Worm (Caenorhabditis elegans) whole organism, young adult: ENCODE measurements around the gene F32E10.8.

ENCODE experiments used
- B0019.2 ChIP-seq: fragments of 200-800 bp; sonication (Bioruptor generic); conservative IDR thresholded peaks from 2 replicates; pipeline ENCODE4 v1.3.6; 2022; ENCODE audit warnings: missing genetic modification reagents, missing genetic modification characterization, missing compliant biosample characterization
- F39B2.1 ChIP-seq: fragments of 200-800 bp; sonication (Bioruptor generic); IDR thresholded peaks from 2 replicates; pipeline ENCODE4 v1.3.6; 2022; ENCODE audit warnings: missing genetic modification reagents, missing genetic modification characterization, missing compliant biosample characterization
- F49E8.2 ChIP-seq: sonication (generic microtip); optimal IDR thresholded peaks from 3 replicates; lab custom pipeline; 2017; ENCODE audit warnings: missing genetic modification characterization, mild to moderate bottlenecking, missing compliant biosample characterization, antibody characterized with exemption, moderate library complexity; ENCODE audit not compliant: insufficient read depth
- F55B11.4 ChIP-seq: sonication (generic microtip); optimal IDR thresholded peaks from 2 replicates; lab custom pipeline; 2016; ENCODE audit warnings: missing compliant biosample characterization, missing genetic modification characterization, borderline replicate concordance; ENCODE audit not compliant: insufficient read depth
- K11D2.4 ChIP-seq: fragments of 200-800 bp; sonication (Bioruptor generic); IDR thresholded peaks from 2 replicates; pipeline ENCODE4 v1.3.6; 2022; ENCODE audit warnings: missing genetic modification reagents, missing genetic modification characterization, missing compliant biosample characterization
- T07F8.4 ChIP-seq: sonication (generic microtip); optimal IDR thresholded peaks from 2 replicates; lab custom pipeline; 2016; ENCODE audit warnings: mild to moderate bottlenecking, missing genetic modification characterization, moderate library complexity, missing compliant biosample characterization
- Y53F4B.3 ChIP-seq: fragments of 200-800 bp; sonication (Bioruptor generic); IDR thresholded peaks from 2 replicates; pipeline ENCODE4 v1.3.6; 2022; ENCODE audit warnings: missing genetic modification reagents, missing genetic modification characterization, missing compliant biosample characterization
- ZK185.1 ChIP-seq: sonication (generic microtip); optimal IDR thresholded peaks from 2 replicates; lab custom pipeline; 2016; ENCODE audit warnings: mild to moderate bottlenecking, missing genetic modification characterization, missing compliant biosample characterization; ENCODE audit not compliant: poor library complexity, severe bottlenecking
- akir-1 ChIP-seq: fragments of 200-800 bp; sonication (Bioruptor generic); optimal IDR thresholded peaks from 2 replicates; lab custom pipeline; 2018; ENCODE audit warnings: mild to moderate bottlenecking, missing genetic modification characterization, moderate library complexity, missing compliant biosample characterization
- ama-1 ChIP-seq, 3 experiments: fragments of 150-350 bp in 1 of 3; sonication (generic microtip) in 2 of 3; optimal IDR thresholded peaks; 2 replicates each; lab custom pipeline; 2014 to 2018; ENCODE audit warnings: missing biosample characterization in 2 of 3, missing genetic modification characterization in 2 of 3, missing genetic modification reagents in 2 of 3
- aptf-3 ChIP-seq: fragments of 200-800 bp; sonication (Bioruptor generic); IDR thresholded peaks from 2 replicates; pipeline ENCODE4 v1.3.6; 2022; ENCODE audit warnings: missing genetic modification characterization, missing compliant biosample characterization
- attf-3 ChIP-seq: fragments of 200-800 bp; sonication (Bioruptor generic); conservative IDR thresholded peaks from 2 replicates; pipeline ENCODE4 v1.3.6; 2022; ENCODE audit warnings: missing genetic modification reagents, missing genetic modification characterization, missing compliant biosample characterization
- bed-1 ChIP-seq: fragments of 200-800 bp; sonication (Bioruptor generic); IDR thresholded peaks from 2 replicates; pipeline ENCODE4 v1.3.6; 2022; ENCODE audit warnings: missing genetic modification reagents, missing genetic modification characterization, missing compliant biosample characterization
- ccch-3 ChIP-seq: fragments of 200-800 bp; sonication (Bioruptor generic); optimal IDR thresholded peaks from 2 replicates; lab custom pipeline; 2018; ENCODE audit warnings: mild to moderate bottlenecking, missing genetic modification characterization, missing compliant biosample characterization
- cebp-2 ChIP-seq: fragments of 200-800 bp; sonication (Bioruptor generic); IDR thresholded peaks from 2 replicates; pipeline ENCODE4 v1.3.6; 2022; ENCODE audit warnings: missing genetic modification characterization, missing compliant biosample characterization
- chd-7 ChIP-seq: sonication (generic microtip); optimal IDR thresholded peaks from 2 replicates; lab custom pipeline; 2016; ENCODE audit warnings: mild to moderate bottlenecking, missing genetic modification characterization, moderate library complexity, missing compliant biosample characterization
- die-1 ChIP-seq: sonication (generic microtip); optimal IDR thresholded peaks from 2 replicates; lab custom pipeline; 2016; ENCODE audit warnings: missing genotype, mild to moderate bottlenecking, missing genetic modification characterization, missing compliant biosample characterization
- dox-1 ChIP-seq: fragments of 200-800 bp; sonication (Bioruptor generic); IDR thresholded peaks from 2 replicates; pipeline ENCODE4 v1.3.6; 2022; ENCODE audit warnings: missing genetic modification reagents, missing genetic modification characterization, missing compliant biosample characterization
- dpl-1 ChIP-seq: fragments of 150-350 bp; optimal IDR thresholded peaks from 2 replicates; lab custom pipeline; 2014; ENCODE audit warnings: missing biosample characterization, missing genetic modification reagents, missing genetic modification characterization
- egl-44 ChIP-seq: fragments of 200-800 bp; sonication (Bioruptor generic); IDR thresholded peaks from 2 replicates; pipeline ENCODE4 v1.3.6; 2022; ENCODE audit warnings: missing genetic modification reagents, missing genetic modification characterization, missing compliant biosample characterization
- ekl-4 ChIP-seq: fragments of 200-800 bp; sonication (Bioruptor generic); IDR thresholded peaks from 2 replicates; pipeline ENCODE4 v1.3.6; 2022; ENCODE audit warnings: missing genetic modification reagents, missing genetic modification characterization, missing compliant biosample characterization
- him-1 ChIP-seq: sonication (generic microtip); optimal IDR thresholded peaks from 2 replicates; lab custom pipeline; 2016; ENCODE audit warnings: missing genotype, missing genetic modification reagents, missing genetic modification characterization, missing compliant biosample characterization
- hrde-1 ChIP-seq: sonication (generic microtip); optimal IDR thresholded peaks from 2 replicates; lab custom pipeline; 2016; ENCODE audit warnings: missing genetic modification characterization, mild to moderate bottlenecking, missing compliant biosample characterization, moderate library complexity, missing genotype, missing genetic modification reagents, borderline replicate concordance
- hsf-1 ChIP-seq: fragments of 200-800 bp; sonication (Bioruptor generic); IDR thresholded peaks from 2 replicates; pipeline ENCODE4 v1.3.6; 2022; ENCODE audit warnings: missing genetic modification reagents, missing genetic modification characterization, missing compliant biosample characterization
- let-526 ChIP-seq: fragments of 200-800 bp; sonication (Bioruptor generic); IDR thresholded peaks from 2 replicates; pipeline ENCODE4 v1.3.6; 2022; ENCODE audit warnings: missing genetic modification reagents, missing genetic modification characterization, missing compliant biosample characterization
- let-607 ChIP-seq, 2 experiments: fragments of 200-800 bp in 1 of 2; sonication (Bioruptor generic) in 1 of 2; sonication (generic microtip) in 1 of 2; optimal IDR thresholded peaks; 2 replicates each; lab custom pipeline; 2016 to 2018; ENCODE audit warnings: mild to moderate bottlenecking in 2 of 2, missing compliant biosample characterization in 2 of 2, missing genetic modification characterization in 2 of 2, moderate library complexity in 2 of 2, missing genotype in 1 of 2
- lin-54 ChIP-seq: fragments of 200-800 bp; sonication (Bioruptor generic); optimal IDR thresholded peaks from 2 replicates; lab custom pipeline; 2018; ENCODE audit warnings: mild to moderate bottlenecking, missing genetic modification characterization, missing compliant biosample characterization
- lsl-1 ChIP-seq: fragments of 200-800 bp; sonication (Bioruptor generic); optimal IDR thresholded peaks from 2 replicates; lab custom pipeline; 2018; ENCODE audit warnings: mild to moderate bottlenecking, missing genetic modification characterization, moderate library complexity, missing compliant biosample characterization
- lsy-27 ChIP-seq: sonication (generic microtip); optimal IDR thresholded peaks from 2 replicates; lab custom pipeline; 2017; ENCODE audit warnings: missing genetic modification characterization, mild to moderate bottlenecking, missing compliant biosample characterization, antibody characterized with exemption, missing genotype, borderline replicate concordance; ENCODE audit not compliant: insufficient read depth
- madf-3 ChIP-seq: fragments of 200-800 bp; sonication (Bioruptor generic); IDR thresholded peaks from 2 replicates; pipeline ENCODE4 v1.3.6; 2022; ENCODE audit warnings: missing genetic modification reagents, missing genetic modification characterization, missing compliant biosample characterization
- madf-6 ChIP-seq: fragments of 200-800 bp; sonication (Bioruptor generic); IDR thresholded peaks from 2 replicates; pipeline ENCODE4 v1.3.6; 2022; ENCODE audit warnings: missing genetic modification reagents, missing genetic modification characterization, missing compliant biosample characterization
- mel-28 ChIP-seq: sonication (generic microtip); optimal IDR thresholded peaks from 2 replicates; lab custom pipeline; 2016; ENCODE audit warnings: borderline replicate concordance, mild to moderate bottlenecking, missing genetic modification characterization, missing compliant biosample characterization
- mes-4 ChIP-seq: sonication (generic microtip); optimal IDR thresholded peaks from 2 replicates; lab custom pipeline; 2016; ENCODE audit warnings: missing genotype, missing genetic modification characterization, missing compliant biosample characterization
- nfyb-1 ChIP-seq: fragments of 200-800 bp; sonication (Bioruptor generic); IDR thresholded peaks from 2 replicates; pipeline ENCODE4 v1.3.6; 2022; ENCODE audit warnings: missing genetic modification reagents, missing genetic modification characterization, missing compliant biosample characterization
- nhr-80 ChIP-seq: sonication (generic microtip); optimal IDR thresholded peaks from 2 replicates; lab custom pipeline; 2016; ENCODE audit warnings: missing genetic modification characterization, missing compliant biosample characterization
- nhr-90 ChIP-seq: sonication (generic microtip); optimal IDR thresholded peaks from 2 replicates; lab custom pipeline; 2016; ENCODE audit warnings: missing genotype, mild to moderate bottlenecking, missing genetic modification characterization, missing compliant biosample characterization
- pbrm-1 ChIP-seq: fragments of 200-800 bp; sonication (Bioruptor generic); IDR thresholded peaks from 2 replicates; pipeline ENCODE4 v1.3.6; 2022; ENCODE audit warnings: missing genetic modification reagents, missing genetic modification characterization, missing compliant biosample characterization
- rcor-1 ChIP-seq: fragments of 200-800 bp; sonication (Bioruptor generic); IDR thresholded peaks from 2 replicates; pipeline ENCODE4 v1.3.6; 2022; ENCODE audit warnings: missing genetic modification reagents, missing genetic modification characterization, missing compliant biosample characterization
- sdz-38 ChIP-seq: sonication (generic microtip); optimal IDR thresholded peaks from 2 replicates; lab custom pipeline; 2016; ENCODE audit warnings: missing genotype, missing genetic modification characterization, missing compliant biosample characterization
- snpc-1.1 ChIP-seq: sonication (generic microtip); optimal IDR thresholded peaks from 2 replicates; lab custom pipeline; 2017; ENCODE audit warnings: missing genetic modification characterization, mild to moderate bottlenecking, missing compliant biosample characterization, antibody characterized with exemption, moderate library complexity, missing genotype, missing genetic modification reagents; ENCODE audit not compliant: insufficient read depth
- snpc-4 ChIP-seq, 5 experiments: fragments of 150-350 bp in 1 of 5; sonication (generic microtip) in 4 of 5; optimal IDR thresholded peaks; 2 replicates each; lab custom pipeline; 2014 to 2018; ENCODE audit warnings: missing genetic modification characterization in 5 of 5, missing biosample characterization in 3 of 5, antibody characterized with exemption in 2 of 5, mild to moderate bottlenecking in 2 of 5, missing compliant biosample characterization in 2 of 5, missing genotype in 2 of 5, moderate library complexity in 2 of 5, missing genetic modification reagents in 1 of 5
- tbx-9 ChIP-seq: sonication (generic microtip); optimal IDR thresholded peaks from 2 replicates; lab custom pipeline; 2016; ENCODE audit warnings: borderline replicate concordance, missing genetic modification characterization, inconsistent platforms, missing compliant biosample characterization
- unc-62 ChIP-seq: fragments of 150-350 bp; optimal IDR thresholded peaks from 2 replicates; lab custom pipeline; 2014; ENCODE audit warnings: missing biosample characterization, missing genetic modification reagents, missing genetic modification characterization
- ztf-18 ChIP-seq: sonication (generic microtip); optimal IDR thresholded peaks from 2 replicates; lab custom pipeline; 2016; ENCODE audit warnings: missing genotype, mild to moderate bottlenecking, missing genetic modification characterization, missing compliant biosample characterization
- ztf-25 ChIP-seq: fragments of 200-800 bp; sonication (Bioruptor generic); IDR thresholded peaks from 2 replicates; pipeline ENCODE4 v1.3.6; 2022; ENCODE audit warnings: missing genetic modification reagents, missing genetic modification characterization, missing compliant biosample characterization
- ztf-28 ChIP-seq: fragments of 200-800 bp; sonication (Bioruptor generic); IDR thresholded peaks from 2 replicates; pipeline ENCODE4 v1.3.6; 2022; ENCODE audit warnings: missing genetic modification reagents, missing genetic modification characterization, missing compliant biosample characterization

The F32E10.8 gene

ce11 chrIV:7558653-7559052 lies 8.8 kb upstream of the F32E10.8 start:
- peak; percentile 28 for TF ChIP-seq chd-7 (tag; lab: Kevin White, UChicago)
- TF ChIP-seq ama-1 (optimal IDR thresholded peaks at IDR 0.05; lab: Kevin White, UChicago) = no peak
- TF ChIP-seq ama-1 (GFP tag; optimal IDR thresholded peaks at IDR 0.05; lab: Kevin White, UChicago) = peak in 1 of 2 experiments; percentile 22
- TF ChIP-seq tbx-9 = no peak
- TF ChIP-seq akir-1 (GFP tag; lab: Kevin White, UChicago) = no peak
- TF ChIP-seq mes-4 (tag; lab: Kevin White, UChicago) = peak; percentile 27
- TF ChIP-seq unc-62 (GFP tag; lab: Kevin White, UChicago) = no peak
- peak; percentile 66 for TF ChIP-seq hrde-1 (tag; lab: Kevin White, UChicago)
- peak; percentile 30 for TF ChIP-seq lin-54 (GFP tag; lab: Kevin White, UChicago)
- peak; percentile 39; the same call in 1 of the 2 replicates for TF ChIP-seq hsf-1 (GFP tag; lab: Robert Waterston, UW)
- TF ChIP-seq mel-28 (tag; lab: Kevin White, UChicago) = no peak
- TF ChIP-seq F49E8.2 = peak; percentile 81
- TF ChIP-seq madf-3 = 0 out of 2 replicates have a peak, but pooled peaks have one; percentile 5
- TF ChIP-seq ztf-25 (GFP tag; lab: Robert Waterston, UW) = 0 out of 2 replicates have a peak, but pooled peaks have one; percentile 32
- TF ChIP-seq snpc-4 (GFP tag; optimal IDR thresholded peaks at IDR 0.05; lab: Kevin White, UChicago) = peak; percentile 32
- TF ChIP-seq snpc-4 (tag; optimal IDR thresholded peaks at IDR 0.05; lab: Kevin White, UChicago) = peak in 1 of 4 experiments; percentile 1
- 0 out of 2 replicates have a peak, but pooled peaks have one; percentile 26 for TF ChIP-seq ekl-4 (GFP tag; lab: Robert Waterston, UW)

DNA sequence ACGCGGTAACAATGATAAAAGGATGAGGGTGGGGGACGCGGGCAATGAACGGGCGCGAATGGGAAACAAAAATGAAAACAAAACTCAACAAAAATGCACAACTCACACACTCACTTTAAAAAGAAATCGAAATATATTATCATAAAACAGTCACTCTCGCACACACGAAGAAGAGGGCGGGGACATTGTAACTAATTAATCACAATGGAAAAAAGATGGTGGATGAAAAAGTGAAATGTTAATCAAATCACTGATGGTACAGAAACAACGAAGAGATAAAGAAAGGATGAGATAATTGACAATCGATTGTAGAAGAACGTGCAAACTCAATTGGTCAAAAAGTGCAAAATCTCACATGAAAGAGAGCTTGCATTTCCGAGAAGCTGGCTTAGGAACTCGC lies 8.2 kb upstream of the F32E10.8 start:
- TF ChIP-seq madf-6 (peak; percentile 21; the same call in 1 of the 2 replicates), egl-44 (GFP tag; lab: Robert Waterston, UW) (no peak), ZK185.1 (tag; lab: Kevin White, UChicago) (no peak), aptf-3 (no peak), lsl-1 (GFP tag; lab: Kevin White, UChicago) (no peak), let-526 (no peak), F39B2.1 (no peak), Y53F4B.3 (GFP tag; lab: Robert Waterston, UW) (no peak), nfyb-1 (GFP tag; lab: Robert Waterston, UW) (no peak), him-1 (no peak), K11D2.4 (GFP tag; lab: Robert Waterston, UW) (no peak), snpc-1.1 (tag; lab: Kevin White, UChicago) (no peak), ztf-18 (tag; lab: Kevin White, UChicago) (no peak), pbrm-1 (no peak), ztf-28 (GFP tag; lab: Robert Waterston, UW) (no peak), dpl-1 (GFP tag; lab: Kevin White, UChicago) (no peak), sdz-38 (tag; lab: Kevin White, UChicago) (no peak), T07F8.4 (tag; lab: Kevin White, UChicago) (no peak), nhr-80 (tag; lab: Kevin White, UChicago) (no peak), dox-1 (GFP tag; lab: Robert Waterston, UW) (no peak), cebp-2 (GFP tag; lab: Robert Waterston, UW) (0 out of 2 replicates have a peak, but pooled peaks have one; percentile 6), lsy-27 (tag; lab: Kevin White, UChicago) (no peak), madf-3 (no peak), F55B11.4 (tag; lab: Kevin White, UChicago) (no peak), nhr-90 (tag; lab: Kevin White, UChicago) (no peak), attf-3 (no peak), die-1 (peak; percentile 32), let-607 (tag; optimal IDR thresholded peaks at IDR 0.05; lab: Kevin White, UChicago) (no peak), rcor-1 (GFP tag; lab: Robert Waterston, UW) (no peak), ccch-3 (no peak), bed-1 (GFP tag; lab: Robert Waterston, UW) (no peak), B0019.2 (GFP tag; lab: Robert Waterston, UW) (no peak)
